Worm (Caenorhabditis elegans): ENCODE results near the gene nex-3.

nex-3 gene

DNA sequence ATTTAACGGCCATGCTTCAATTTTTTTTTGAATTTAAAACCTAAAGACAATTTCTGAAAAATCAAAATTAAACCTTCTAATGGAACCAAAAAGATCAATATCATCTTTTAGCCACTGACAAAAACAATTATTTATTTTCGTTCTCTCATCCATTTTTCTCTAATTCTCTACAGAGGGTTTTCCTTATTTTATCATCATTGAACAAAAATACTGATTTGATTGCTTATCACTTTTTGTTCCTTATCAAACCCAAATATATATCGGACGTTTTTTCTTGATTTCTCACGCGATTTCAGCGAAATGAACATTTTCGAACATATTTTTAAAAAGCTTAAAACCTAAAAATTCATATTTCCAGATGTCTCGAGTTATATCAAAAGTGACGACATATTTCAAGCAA lies 28.8 kb upstream of the nex-3 start, which contains the start of gene mpc-1 (continued):
- no peak for TF ChIP-seq nhr-76 (tag; optimal IDR thresholded peaks at IDR 0.05)
- TF ChIP-seq lin-13 (GFP tag; optimal IDR thresholded peaks at IDR 0.05): no peak
- peak; percentile 1 to 29 for TF ChIP-seq lsy-2 (tag; optimal IDR thresholded peaks at IDR 0.05)
- no peak for TF ChIP-seq lir-3 (tag; optimal IDR thresholded peaks at IDR 0.05; ENCODE audit: poor library complexity)
- no peak for TF ChIP-seq hlh-4 (tag; optimal IDR thresholded peaks at IDR 0.05)
- no peak for TF ChIP-seq nhr-28 (tag; optimal IDR thresholded peaks at IDR 0.05)
- TF ChIP-seq nhr-11 (tag; optimal IDR thresholded peaks at IDR 0.05): no peak
- no peak for TF ChIP-seq unc-86 (tag; optimal IDR thresholded peaks at IDR 0.05)
- TF ChIP-seq ceh-88 (GFP tag; IDR thresholded peaks at IDR 0.05): no peak
- no peak for TF ChIP-seq ztf-4 (tag; optimal IDR thresholded peaks at IDR 0.05)
- no peak for TF ChIP-seq fkh-10 (GFP tag; optimal IDR thresholded peaks at IDR 0.05)
- TF ChIP-seq egl-13 (tag; optimal IDR thresholded peaks at IDR 0.05): no peak
- TF ChIP-seq aly-2 (tag; optimal IDR thresholded peaks at IDR 0.05): no peak
- TF ChIP-seq nhr-90 (tag; optimal IDR thresholded peaks at IDR 0.05; ENCODE audit: poor library complexity): no peak
- TF ChIP-seq ceh-8 (GFP tag; optimal IDR thresholded peaks at IDR 0.05): no peak
- TF ChIP-seq lin-35 (GFP tag; optimal IDR thresholded peaks at IDR 0.05): peak in 1 of 2 experiments; percentile 24
- TF ChIP-seq nhr-85 (tag): peak; percentile 72
- no peak for TF ChIP-seq vab-15 (tag; optimal IDR thresholded peaks at IDR 0.05)
- TF ChIP-seq aha-1 (tag; optimal IDR thresholded peaks at IDR 0.05): no peak
- no peak for TF ChIP-seq C16A3.4 (tag; optimal IDR thresholded peaks at IDR 0.05)
- peak; percentile 1 for TF ChIP-seq nhr-20 (tag; optimal IDR thresholded peaks at IDR 0.05)
- no peak for TF ChIP-seq jun-1 (tag; optimal IDR thresholded peaks at IDR 0.05)
- no peak for TF ChIP-seq nhr-237 (tag; optimal IDR thresholded peaks at IDR 0.05)
- TF ChIP-seq unc-62 (GFP tag; optimal IDR thresholded peaks at IDR 0.05): no peak
- TF ChIP-seq nhr-12 (tag; optimal IDR thresholded peaks at IDR 0.05): no peak
- no peak for TF ChIP-seq pag-3 (tag; optimal IDR thresholded peaks at IDR 0.05; ENCODE audit: borderline replicate concordance, insufficient read depth)
- peak; percentile 86 for TF ChIP-seq elt-2 (tag; optimal IDR thresholded peaks at IDR 0.05)
- TF ChIP-seq ces-1 (GFP tag; optimal IDR thresholded peaks at IDR 0.05): no peak
- no peak for TF ChIP-seq rnt-1 (tag; optimal IDR thresholded peaks at IDR 0.05)
- TF ChIP-seq elt-3 (tag; optimal IDR thresholded peaks at IDR 0.05): peak in 4 of 6 experiments; percentile 9 to 96 (median 52)
- TF ChIP-seq nhr-47 (tag; optimal IDR thresholded peaks at IDR 0.05): no peak
- no peak for TF ChIP-seq sptf-1 (tag; optimal IDR thresholded peaks at IDR 0.05)
- no peak for TF ChIP-seq F16B12.6 (tag; optimal IDR thresholded peaks at IDR 0.05)
- no peak for TF ChIP-seq lin-15B (tag; optimal IDR thresholded peaks at IDR 0.05)
- TF ChIP-seq egl-27 (tag; optimal IDR thresholded peaks at IDR 0.05): no peak
- TF ChIP-seq fkh-4 (tag; optimal IDR thresholded peaks at IDR 0.05; ENCODE audit: borderline replicate concordance): no peak
- no peak for TF ChIP-seq efl-1 (optimal IDR thresholded peaks at IDR 0.05)
- no peak for TF ChIP-seq efl-1 (GFP tag; optimal IDR thresholded peaks at IDR 0.05 in 1 of 2)
- TF ChIP-seq nhr-19 (GFP tag; conservative IDR thresholded peaks at IDR 0.05): 0 out of 2 replicates have a peak, but pooled peaks have one; percentile 8
- TF ChIP-seq lin-14 (GFP tag; optimal IDR thresholded peaks at IDR 0.05): peak; percentile 54
- TF ChIP-seq nhr-77 (tag; optimal IDR thresholded peaks at IDR 0.05): no peak
- TF ChIP-seq nhr-84 (tag; optimal IDR thresholded peaks at IDR 0.05): no peak
- TF ChIP-seq nhr-71 (tag; optimal IDR thresholded peaks at IDR 0.05): peak; percentile 53
- TF ChIP-seq tbx-2 (tag; optimal IDR thresholded peaks at IDR 0.05): no peak

DNA sequence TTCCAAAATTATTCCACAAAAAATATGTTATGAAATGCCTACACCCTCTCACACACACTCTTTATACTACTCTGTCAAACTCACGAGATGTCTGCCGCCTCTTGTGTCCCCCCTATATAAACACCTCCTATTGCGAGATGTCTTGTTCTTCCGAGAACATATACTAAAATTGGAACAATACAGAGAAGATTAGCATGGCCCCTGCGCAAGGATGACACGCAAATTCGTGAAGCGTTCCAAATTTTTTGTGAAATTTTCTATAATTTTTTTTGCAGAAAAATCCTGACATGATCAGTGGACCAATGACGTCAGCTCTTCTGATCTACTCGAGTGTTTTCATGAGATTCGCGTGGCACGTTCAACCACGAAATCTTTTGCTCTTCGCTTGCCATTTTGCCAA lies 27.8 kb upstream of the nex-3 start:
- TF ChIP-seq grh-1 (GFP tag; IDR thresholded peaks at IDR 0.05) (peak; percentile 47; the same call in 1 of the 2 replicates), skn-1 (tag; optimal IDR thresholded peaks at IDR 0.05) (peak; percentile 33), dpl-1 (GFP tag; optimal IDR thresholded peaks at IDR 0.05) (peak; percentile 9 to 41 (median 39)), ztf-4 (tag; optimal IDR thresholded peaks at IDR 0.05) (peak; percentile 34), ceh-88 (GFP tag; IDR thresholded peaks at IDR 0.05) (0 out of 2 replicates have a peak, but pooled peaks have one; percentile 37), elt-2 (tag; optimal IDR thresholded peaks at IDR 0.05) (peak; percentile 17), nhr-90 (tag; optimal IDR thresholded peaks at IDR 0.05; ENCODE audit: poor library complexity) (peak; percentile 66), nhr-47 (tag; optimal IDR thresholded peaks at IDR 0.05) (peak; percentile 82), dsc-1 (tag; optimal IDR thresholded peaks at IDR 0.05) (peak; percentile 65), lsy-2 (tag; optimal IDR thresholded peaks at IDR 0.05) (peak; percentile 40 to 51), nhr-85 (tag) (peak; percentile 81), aly-2 (tag; optimal IDR thresholded peaks at IDR 0.05) (peak; percentile 5), efl-1 (optimal IDR thresholded peaks at IDR 0.05) (peak; percentile 37 to 54), efl-1 (GFP tag; optimal IDR thresholded peaks at IDR 0.05 in 1 of 2) (peak; percentile 37 to 91), F16B12.6 (tag; optimal IDR thresholded peaks at IDR 0.05) (peak; percentile 18), nhr-19 (GFP tag; conservative IDR thresholded peaks at IDR 0.05) (peak; percentile 86), unc-86 (tag; optimal IDR thresholded peaks at IDR 0.05) (peak; percentile 16), snpc-4 (tag; optimal IDR thresholded peaks at IDR 0.05) (peak; percentile 98), ceh-90 (tag; optimal IDR thresholded peaks at IDR 0.05) (peak; percentile 4), zip-4 (GFP tag; optimal IDR thresholded peaks at IDR 0.05) (peak; percentile 53), mep-1 (tag; optimal IDR thresholded peaks at IDR 0.05) (peak; percentile 50), lin-14 (GFP tag; optimal IDR thresholded peaks at IDR 0.05) (peak; percentile 67)

Measured in whole organism, L1 larva.